Worm (Caenorhabditis elegans): ENCODE results near the gene eat-3.

eat-3 gene

ce11 chrII:9369394-9369793, 44.7 kb downstream of the eat-3 start:
- TF ChIP-seq cog-1 (tag; optimal IDR thresholded peaks at IDR 0.05) = no peak
- 0 out of 2 replicates have a peak, but pooled peaks have one; percentile 6 for TF ChIP-seq T22C8.4 (GFP tag; IDR thresholded peaks at IDR 0.05)

ce11 chrII:9372393-9372792, 47.7 kb downstream of the eat-3 start, which contains the start of gene C06C3.3:
Gene C06C3.3, minus strand, starts transcription at chrII:9372493.
- TF ChIP-seq flt-1 (GFP tag; IDR thresholded peaks at IDR 0.05) (no peak), ztf-23 (GFP tag; IDR thresholded peaks at IDR 0.05) (no peak), med-1 (GFP tag; optimal IDR thresholded peaks at IDR 0.05; ENCODE audit: insufficient read depth) (no peak), ztf-29 (GFP tag; IDR thresholded peaks at IDR 0.05) (no peak), tab-1 (GFP tag; IDR thresholded peaks at IDR 0.05) (no peak), klf-2 (GFP tag; conservative IDR thresholded peaks at IDR 0.05) (no peak), T22C8.4 (GFP tag; IDR thresholded peaks at IDR 0.05) (no peak), ref-1 (GFP tag; conservative IDR thresholded peaks at IDR 0.05) (no peak), cog-1 (tag; optimal IDR thresholded peaks at IDR 0.05) (no peak)

ce11 chrII:9372991-9373390, 48.3 kb downstream of the eat-3 start, which contains the start of gene C06C3.4:
Gene C06C3.4, plus strand, starts transcription at chrII:9373291.
- TF ChIP-seq flt-1 (GFP tag; IDR thresholded peaks at IDR 0.05) (no peak), tab-1 (GFP tag; IDR thresholded peaks at IDR 0.05) (no peak), ztf-23 (GFP tag; IDR thresholded peaks at IDR 0.05) (no peak), klf-2 (GFP tag; conservative IDR thresholded peaks at IDR 0.05) (no peak), cog-1 (tag; optimal IDR thresholded peaks at IDR 0.05) (no peak), T22C8.4 (GFP tag; IDR thresholded peaks at IDR 0.05) (no peak), med-1 (GFP tag; optimal IDR thresholded peaks at IDR 0.05; ENCODE audit: insufficient read depth) (no peak)

- TF ChIP-seq flt-1 (GFP tag; IDR thresholded peaks at IDR 0.05) (no peak), tab-1 (GFP tag; IDR thresholded peaks at IDR 0.05) (no peak), T22C8.4 (GFP tag; IDR thresholded peaks at IDR 0.05) (no peak), ztf-23 (GFP tag; IDR thresholded peaks at IDR 0.05) (no peak), cog-1 (tag; optimal IDR thresholded peaks at IDR 0.05) (no peak), ref-1 (GFP tag; conservative IDR thresholded peaks at IDR 0.05) (no peak), med-1 (GFP tag; optimal IDR thresholded peaks at IDR 0.05; ENCODE audit: insufficient read depth) (no peak), ztf-29 (GFP tag; IDR thresholded peaks at IDR 0.05) (no peak), klf-2 (GFP tag; conservative IDR thresholded peaks at IDR 0.05) (no peak)
Observed at ce11 chrII:9374807-9375206, 50.1 kb downstream of the eat-3 start, which contains the start of gene C06C3.12. Gene C06C3.12, plus strand, starts transcription at chrII:9375107.

ce11 chrII:9377158-9377557, 52.5 kb downstream of the eat-3 start, which contains the start of gene C06C3.10:
Gene C06C3.10, minus strand, starts transcription at chrII:9377258.
- TF ChIP-seq cog-1 (tag; optimal IDR thresholded peaks at IDR 0.05) (no peak), flt-1 (GFP tag; IDR thresholded peaks at IDR 0.05) (no peak), ztf-23 (GFP tag; IDR thresholded peaks at IDR 0.05) (no peak), tab-1 (GFP tag; IDR thresholded peaks at IDR 0.05) (no peak), med-1 (GFP tag; optimal IDR thresholded peaks at IDR 0.05; ENCODE audit: insufficient read depth) (no peak), ref-1 (GFP tag; conservative IDR thresholded peaks at IDR 0.05) (no peak), T22C8.4 (GFP tag; IDR thresholded peaks at IDR 0.05) (no peak), klf-2 (GFP tag; conservative IDR thresholded peaks at IDR 0.05) (no peak), ztf-29 (GFP tag; IDR thresholded peaks at IDR 0.05) (no peak)

ce11 chrII:9378174-9378573, 53.5 kb downstream of the eat-3 start:
- TF ChIP-seq flt-1 (GFP tag; IDR thresholded peaks at IDR 0.05) (no peak), cog-1 (tag; optimal IDR thresholded peaks at IDR 0.05) (no peak), T22C8.4 (GFP tag; IDR thresholded peaks at IDR 0.05) (no peak), tab-1 (GFP tag; IDR thresholded peaks at IDR 0.05) (no peak), med-1 (GFP tag; optimal IDR thresholded peaks at IDR 0.05; ENCODE audit: insufficient read depth) (no peak), ref-1 (GFP tag; conservative IDR thresholded peaks at IDR 0.05) (no peak), ztf-23 (GFP tag; IDR thresholded peaks at IDR 0.05) (no peak), ztf-29 (GFP tag; IDR thresholded peaks at IDR 0.05) (no peak)

Measured in whole organism, midembryonic.